Worm (Caenorhabditis elegans): ENCODE measurements around the gene trmt-10C.2.

DNA sequence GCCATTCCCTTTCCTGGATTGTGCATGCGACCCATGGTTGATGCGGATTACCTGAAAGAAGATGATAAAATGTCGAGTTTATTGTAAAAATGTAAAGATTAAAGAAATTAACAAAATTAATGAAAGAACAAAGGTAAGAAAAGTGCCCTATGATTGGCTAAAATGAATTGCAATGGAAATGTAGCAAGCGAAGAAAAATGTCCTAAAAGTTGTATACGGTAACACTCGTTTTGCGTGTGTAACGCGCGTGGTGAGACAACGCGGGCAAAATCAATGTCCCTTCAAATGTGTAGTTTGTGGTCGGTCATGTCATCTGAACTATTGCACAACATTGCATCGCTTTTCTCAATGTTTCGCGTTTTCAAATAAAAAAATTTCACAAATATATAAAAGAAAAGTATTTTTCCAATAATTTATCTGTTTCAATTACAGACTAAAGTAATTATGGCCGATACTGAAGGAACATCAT is 28.9 kb downstream of the trmt-10C.2 start, which contains the start of the genes rps-13 and nfx-1:
- no peak for TF ChIP-seq sptf-1 (tag; optimal IDR thresholded peaks at IDR 0.05)
- no peak for TF ChIP-seq ces-1 (GFP tag; optimal IDR thresholded peaks at IDR 0.05)
- no peak for TF ChIP-seq sup-37 (GFP tag; optimal IDR thresholded peaks at IDR 0.05)
- TF ChIP-seq pag-3 (tag; optimal IDR thresholded peaks at IDR 0.05; ENCODE audit: borderline replicate concordance, insufficient read depth) = no peak
- TF ChIP-seq blmp-1 (tag; optimal IDR thresholded peaks at IDR 0.05) = peak; percentile 63
- peak; percentile 74 for TF ChIP-seq ztf-4 (tag; optimal IDR thresholded peaks at IDR 0.05)
- peak; percentile 46 for TF ChIP-seq ama-1 (optimal IDR thresholded peaks at IDR 0.05)
- TF ChIP-seq mep-1 (tag; optimal IDR thresholded peaks at IDR 0.05) = peak; percentile 78
- TF ChIP-seq lin-39 (tag; optimal IDR thresholded peaks at IDR 0.05) = no peak
